Fruit fly (Drosophila melanogaster): Measurements from ENCODE around the gene Xport-A.

Gene Xport-A

dm6 chr3R:19879470-19880052 lies 35.7 kb downstream of the Xport-A start, which contains the start of gene Ask1:
Gene Ask1, plus strand, starts transcription at chr3R:19879719.
- TF ChIP-seq CG4854 (GFP tag; optimal IDR thresholded peaks at IDR 0.05) (peak; percentile 15), trem (tag; optimal IDR thresholded peaks at IDR 0.05) (peak; percentile 22), Doc2 (GFP tag; IDR thresholded peaks at IDR 0.05) (no peak), otp (GFP tag; IDR thresholded peaks at IDR 0.05) (peak; percentile 19; the same call in 1 of the 3 replicates), CG34422 (GFP tag; IDR thresholded peaks at IDR 0.05) (0 out of 3 replicates have a peak, but pooled peaks have one; percentile 24), CG11723 (GFP tag; optimal IDR thresholded peaks at IDR 0.05) (no peak), zen (tag; optimal IDR thresholded peaks at IDR 0.05) (peak; percentile 44), peb (GFP tag; IDR thresholded peaks at IDR 0.05) (no peak), bbx (GFP tag; IDR thresholded peaks at IDR 0.05; ENCODE audit: partially characterized antibody) (0 out of 2 replicates have a peak, but pooled peaks have one; percentile 32), Pdp1 (GFP tag; optimal IDR thresholded peaks at IDR 0.05) (peak in 1 of 2 experiments; percentile 48), Med (GFP tag) (peak; percentile 70), CG9797 (GFP tag; optimal IDR thresholded peaks at IDR 0.05) (peak; percentile 81), CG10267 (tag; optimal IDR thresholded peaks at IDR 0.05) (peak; percentile 20), D19B (GFP tag; optimal IDR thresholded peaks at IDR 0.05) (no peak), lbe (GFP tag; optimal IDR thresholded peaks at IDR 0.05) (peak; percentile 53), Poxn (GFP tag; IDR thresholded peaks at IDR 0.05) (no peak), Xrp1 (GFP tag; IDR thresholded peaks at IDR 0.05) (no peak), nmo (GFP tag; optimal IDR thresholded peaks at IDR 0.05) (no peak), CG6254 (GFP tag; optimal IDR thresholded peaks at IDR 0.05) (peak; percentile 98), NfI (GFP tag; optimal IDR thresholded peaks at IDR 0.05) (no peak), rib (GFP tag; IDR thresholded peaks at IDR 0.05) (no peak), gfzf (GFP tag; optimal IDR thresholded peaks at IDR 0.05) (peak; percentile 82), MBD-R2 (GFP tag; IDR thresholded peaks at IDR 0.05) (peak; percentile 59), CG15514 (GFP tag; optimal IDR thresholded peaks at IDR 0.05) (peak; percentile 44), aop (GFP tag; IDR thresholded peaks at IDR 0.05) (no peak), CG12659 (GFP tag; optimal IDR thresholded peaks at IDR 0.05) (peak; percentile 18), scrt (GFP tag; optimal IDR thresholded peaks at IDR 0.05) (peak; percentile 60), CG2712 (tag; optimal IDR thresholded peaks at IDR 0.05) (peak; percentile 7), CG14710 (tag; optimal IDR thresholded peaks at IDR 0.05) (peak; percentile 13), sens (GFP tag) (peak; percentile 4), CG17186 (GFP tag; optimal IDR thresholded peaks at IDR 0.05) (peak; percentile 47), pzg (GFP tag; optimal IDR thresholded peaks at IDR 0.05) (peak; percentile 65), exex (tag; optimal IDR thresholded peaks at IDR 0.05) (peak; percentile 16), CG16813 (GFP tag; IDR thresholded peaks at IDR 0.05; ENCODE audit: partially characterized antibody) (peak; percentile 22; the same call in 1 of the 3 replicates), CG13287 (GFP tag; IDR thresholded peaks at IDR 0.05; ENCODE audit: partially characterized antibody) (0 out of 2 replicates have a peak, but pooled peaks have one; percentile 6), kah (GFP tag; optimal IDR thresholded peaks at IDR 0.05) (peak; percentile 73), dm (GFP tag; optimal IDR thresholded peaks at IDR 0.05) (peak; percentile 0), CG1024 (GFP tag; IDR thresholded peaks at IDR 0.05) (no peak), Oli (tag; optimal IDR thresholded peaks at IDR 0.05) (no peak), E2f2 (GFP tag; IDR thresholded peaks at IDR 0.05) (peak; percentile 87), MESR4 (GFP tag; optimal IDR thresholded peaks at IDR 0.05) (peak; percentile 86), gt (GFP tag; IDR thresholded peaks at IDR 0.05) (no peak), dpn (GFP tag; optimal IDR thresholded peaks at IDR 0.05) (no peak), zfh1 (GFP tag; IDR thresholded peaks at IDR 0.05) (no peak), CG32532 (GFP tag; IDR thresholded peaks at IDR 0.05) (no peak), Dp (GFP tag; optimal IDR thresholded peaks at IDR 0.05) (peak; percentile 85), phol (tag; optimal IDR thresholded peaks at IDR 0.05) (peak; percentile 31), ken (GFP tag; IDR thresholded peaks at IDR 0.05) (no peak; the same call in 2 of the 3 replicates), CG7745 (tag; optimal IDR thresholded peaks at IDR 0.05) (peak; percentile 3)

Measured in whole organism, embryonic.